Worm (Caenorhabditis elegans) whole organism, L4 larva: ENCODE measurements around the gene cyp-29A4.

ENCODE experiments used
- Y48G9A.11 ChIP-seq: fragments of 200-800 bp; sonication (Bioruptor generic); IDR thresholded peaks from 2 replicates; pipeline ENCODE4 v1.3.6; 2022; ENCODE audit warnings: missing genetic modification reagents, missing genetic modification characterization, missing compliant biosample characterization
- fos-1 ChIP-seq: fragments of 150-350 bp; optimal IDR thresholded peaks from 2 replicates; lab custom pipeline; 2014; ENCODE audit warnings: missing biosample characterization, missing genetic modification characterization
- nhr-102 ChIP-seq: sonication (generic microtip); optimal IDR thresholded peaks from 2 replicates; lab custom pipeline; 2016; ENCODE audit warnings: mild to moderate bottlenecking, missing genetic modification characterization, moderate library complexity, missing compliant biosample characterization
- unc-62 ChIP-seq, 3 experiments: fragments of 150-350 bp in 1 of 3; sonication (generic microtip); optimal IDR thresholded peaks in 2 of 3; peaks in 1 of 3; 1 replicate in 1 of 3; 2 replicates in 2 of 3; lab custom pipeline; 2014 to 2017; ENCODE audit warnings: missing biosample characterization in 3 of 3, missing genetic modification characterization in 3 of 3, missing genetic modification reagents in 3 of 3, missing genotype in 1 of 3

- no peak for TF ChIP-seq Y48G9A.11 (GFP tag; lab: Robert Waterston, UW)
- no peak for TF ChIP-seq nhr-102 (tag; lab: Kevin White, UChicago)
- TF ChIP-seq fos-1 (tag; lab: Kevin White, UChicago), result no peak
- no peak for TF ChIP-seq unc-62 (GFP tag; optimal IDR thresholded peaks at IDR 0.05 in 1 of 2; lab: Kevin White, UChicago)
- TF ChIP-seq unc-62 (tag; optimal IDR thresholded peaks at IDR 0.05; lab: Kevin White, UChicago), result no peak
These were observed 42.2 kb downstream of the cyp-29A4 start, which contains the start of gene her-1 for ce11 chrV:9696715-9697114.
